Worm (Caenorhabditis elegans): ENCODE results near the gene hsp-17.
"Not testable (repeated sequence)": the region's sequence is repeated elsewhere in the genome, so short reads cannot be mapped to it uniquely, and the experiment has no call there.

Gene hsp-17

DNA sequence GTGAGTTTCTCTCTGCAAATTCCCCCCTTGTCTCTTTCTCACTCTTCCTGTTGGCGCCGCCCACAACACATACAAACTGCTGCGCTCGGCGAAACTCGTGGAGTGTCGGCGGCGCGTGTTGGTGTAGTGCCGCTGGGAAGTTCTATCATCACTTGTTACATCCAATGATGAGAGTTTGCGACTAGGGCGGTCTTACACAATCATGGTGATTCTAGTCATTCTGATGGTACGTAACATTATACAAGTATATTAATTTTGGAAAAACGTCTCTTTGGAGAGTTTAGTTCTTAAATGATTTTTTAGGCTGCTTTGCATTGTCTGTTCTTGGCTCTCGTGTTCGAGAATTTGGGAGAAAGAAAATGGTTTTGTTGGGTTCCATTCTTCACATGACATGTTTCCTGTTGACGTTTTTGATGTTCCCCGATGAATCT, 36.8 kb downstream of the hsp-17 start:
- TF ChIP-seq tab-1 (GFP tag; IDR thresholded peaks at IDR 0.05) (no peak), flt-1 (GFP tag; IDR thresholded peaks at IDR 0.05) (peak; percentile 48; the same call in 1 of the 2 replicates), med-1 (GFP tag; optimal IDR thresholded peaks at IDR 0.05; ENCODE audit: insufficient read depth) (no peak), ref-1 (GFP tag; conservative IDR thresholded peaks at IDR 0.05) (no peak), klf-2 (GFP tag; conservative IDR thresholded peaks at IDR 0.05) (no peak), ztf-23 (GFP tag; IDR thresholded peaks at IDR 0.05) (peak; percentile 65; the same call in 1 of the 2 replicates), T22C8.4 (GFP tag; IDR thresholded peaks at IDR 0.05) (no peak), cog-1 (tag; optimal IDR thresholded peaks at IDR 0.05) (peak; percentile 72), ztf-29 (GFP tag; IDR thresholded peaks at IDR 0.05) (no peak)

DNA sequence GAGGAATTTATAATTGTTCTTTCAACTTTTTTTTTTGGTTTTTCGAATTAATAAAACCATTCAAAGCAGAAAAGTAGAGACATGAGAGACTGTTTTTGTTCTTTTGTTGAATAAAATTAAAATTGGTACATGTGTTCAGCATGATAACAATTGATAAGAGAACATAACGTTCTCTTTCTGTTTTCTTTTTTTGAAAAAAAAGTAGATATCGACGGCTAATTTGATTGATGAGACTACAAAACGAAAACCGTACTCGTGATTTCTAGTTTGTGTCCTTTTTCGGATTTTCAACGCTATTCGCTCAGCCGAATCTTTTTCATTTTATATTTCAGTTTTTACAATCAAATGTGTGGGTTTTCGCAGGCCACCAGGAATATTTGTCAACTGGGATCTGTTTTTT, 40.3 kb downstream of the hsp-17 start, which contains the start of gene C08D8.1:
TSS of gene C08D8.1 (plus strand) at position 324 of the 400 bp plus-strand sequence.
- TF ChIP-seq klf-2 (GFP tag; conservative IDR thresholded peaks at IDR 0.05) (no peak), flt-1 (GFP tag; IDR thresholded peaks at IDR 0.05) (no peak)

DNA sequence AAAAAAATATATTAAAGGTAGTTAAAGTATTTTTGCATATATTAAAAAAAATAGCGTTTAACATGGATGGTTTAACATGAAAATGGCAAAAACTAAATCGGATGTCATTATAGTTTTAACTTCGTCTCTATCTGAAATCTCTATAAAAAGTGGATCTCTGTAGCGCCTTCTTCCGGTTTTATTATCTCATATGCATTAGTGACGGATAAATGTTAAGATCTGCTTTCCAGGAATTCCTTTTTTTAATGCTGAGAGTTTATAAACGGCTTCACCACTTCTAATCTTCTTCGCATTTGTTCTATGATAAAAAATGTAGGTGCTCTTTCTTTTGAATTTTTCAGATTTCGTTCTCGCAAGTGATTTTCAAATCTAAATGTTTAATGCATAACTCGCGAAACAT, 43.3 kb downstream of the hsp-17 start:
- TF ChIP-seq cog-1 (tag; optimal IDR thresholded peaks at IDR 0.05), result no peak

DNA sequence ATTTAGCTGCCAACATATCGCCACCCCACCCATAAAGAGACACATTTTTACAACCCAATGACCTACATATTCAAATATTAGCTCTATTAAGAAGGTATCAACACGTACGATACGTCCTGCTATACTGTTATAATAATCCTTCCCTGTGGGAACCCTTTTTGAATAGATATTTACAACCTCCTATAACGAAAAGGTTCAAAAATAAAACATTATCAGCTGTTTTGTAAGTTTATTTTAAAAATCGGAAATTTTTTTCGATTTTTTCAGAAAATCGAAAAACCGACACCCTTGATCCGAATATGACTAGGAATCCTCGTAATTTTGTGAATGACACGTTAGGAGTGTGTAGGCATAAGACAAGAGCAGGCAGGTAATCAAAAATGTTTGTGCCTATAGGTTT, 44.8 kb downstream of the hsp-17 start, which contains the start of gene C08D8.7:
TSS of gene C08D8.7 (plus strand) at position 301 of the 400 bp plus-strand sequence.
- not testable (repeated sequence) for TF ChIP-seq ztf-23, ztf-29, flt-1 (GFP tag; IDR thresholded peaks at IDR 0.05)

DNA sequence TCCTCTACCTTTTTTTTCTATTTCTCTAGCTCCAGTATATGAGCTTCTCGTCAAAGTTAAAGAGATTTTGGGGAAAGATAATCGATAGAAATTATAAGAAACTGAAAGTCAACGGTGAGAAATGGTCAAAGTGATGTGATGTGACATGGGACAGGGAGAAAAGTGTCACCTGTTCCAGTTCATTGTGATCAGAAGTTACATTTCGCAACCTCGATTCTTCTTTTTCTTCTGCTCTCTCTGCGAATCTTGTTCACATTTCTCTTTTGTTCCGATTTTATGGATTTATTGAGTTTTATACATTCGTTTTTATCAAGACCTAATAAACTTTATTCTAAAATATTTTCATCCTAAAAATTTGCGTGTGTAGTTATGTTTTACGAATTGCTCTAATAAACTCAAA, 50.1 kb downstream of the hsp-17 start:
- TF ChIP-seq cog-1 (tag; optimal IDR thresholded peaks at IDR 0.05), result no peak
- no peak for TF ChIP-seq ztf-23 (GFP tag; IDR thresholded peaks at IDR 0.05)
- no peak for TF ChIP-seq T22C8.4 (GFP tag; IDR thresholded peaks at IDR 0.05)
- TF ChIP-seq flt-1 (GFP tag; IDR thresholded peaks at IDR 0.05), result no peak
- no peak for TF ChIP-seq tab-1 (GFP tag; IDR thresholded peaks at IDR 0.05)
- no peak for TF ChIP-seq med-1 (GFP tag; optimal IDR thresholded peaks at IDR 0.05; ENCODE audit: insufficient read depth)
